Worm (Caenorhabditis elegans): Measurements from ENCODE around the gene F16B4.5.

DNA sequence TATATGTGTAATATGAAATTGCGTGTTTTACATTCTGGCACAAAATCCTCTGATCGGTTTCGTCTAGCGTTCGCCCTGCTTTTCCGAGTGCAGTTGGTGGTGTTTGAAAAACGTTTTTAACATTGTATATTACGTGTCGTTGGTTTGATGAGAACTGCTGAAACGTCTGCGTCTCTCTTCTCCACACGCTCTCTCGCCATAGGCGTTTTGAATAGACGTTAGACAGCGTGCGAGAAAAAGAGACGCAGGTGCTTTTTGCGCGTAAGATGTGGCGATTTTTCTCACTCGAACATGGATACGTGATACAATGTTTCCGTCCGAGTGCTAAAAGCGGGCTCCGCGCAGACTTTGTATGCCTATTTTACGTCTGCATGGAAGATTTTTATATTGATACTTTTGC lies 32.3 kb downstream of the F16B4.5 start:
- TF ChIP-seq W03F9.2 (tag; optimal IDR thresholded peaks at IDR 0.05) (no peak), him-1 (tag; optimal IDR thresholded peaks at IDR 0.05) (no peak)

Data from whole organism, L4/young adult.